Fruit fly (Drosophila melanogaster): ENCODE results near the gene CG9500.

CG9500 gene

dm6 chr2L:6351809-6352182 is 6.3 kb downstream of the CG9500 start (continued):
- TF ChIP-seq wdn (GFP tag; IDR thresholded peaks at IDR 0.05) = peak; percentile 76
- peak; percentile 72 for TF ChIP-seq CG17612 (GFP tag; IDR thresholded peaks at IDR 0.05)
- TF ChIP-seq CG15514 (GFP tag; optimal IDR thresholded peaks at IDR 0.05) = peak; percentile 73
- TF ChIP-seq cad (GFP tag; optimal IDR thresholded peaks at IDR 0.05) = no peak
- no peak for TF ChIP-seq CG17568 (GFP tag; optimal IDR thresholded peaks at IDR 0.05)
- TF ChIP-seq CG14860 (GFP tag; IDR thresholded peaks at IDR 0.05; ENCODE audit: partially characterized antibody) = no peak
- 0 out of 2 replicates have a peak, but pooled peaks have one; percentile 44 for TF ChIP-seq CG11696 (GFP tag; IDR thresholded peaks at IDR 0.05)
- peak; percentile 82 for TF ChIP-seq toy (GFP tag; IDR thresholded peaks at IDR 0.05)
- TF ChIP-seq gem (tag; optimal IDR thresholded peaks at IDR 0.05) = peak; percentile 92
- peak; percentile 79; the same call in 1 of the 3 replicates for TF ChIP-seq so (GFP tag; IDR thresholded peaks at IDR 0.05)
- peak; percentile 85 for TF ChIP-seq HHEX (GFP tag; optimal IDR thresholded peaks at IDR 0.05)
- TF ChIP-seq CG12659 (GFP tag; optimal IDR thresholded peaks at IDR 0.05) = peak; percentile 87
- TF ChIP-seq Adf1 (GFP tag; IDR thresholded peaks at IDR 0.05) = peak; percentile 65
- peak; percentile 88 for TF ChIP-seq GATAe (GFP tag; conservative IDR thresholded peaks at IDR 0.05)
- no peak for TF ChIP-seq vnd (GFP tag; IDR thresholded peaks at IDR 0.05; ENCODE audit: partially characterized antibody)
- TF ChIP-seq Dek (tag; optimal IDR thresholded peaks at IDR 0.05) = peak; percentile 93
- no peak for TF ChIP-seq ftz-f1 (GFP tag; optimal IDR thresholded peaks at IDR 0.05)
- TF ChIP-seq CG2129 (GFP tag; IDR thresholded peaks at IDR 0.05; ENCODE audit: partially characterized antibody) = no peak
- TF ChIP-seq ttk (GFP tag; IDR thresholded peaks at IDR 0.05) = peak; percentile 79
- no peak for TF ChIP-seq CG8359 (GFP tag; optimal IDR thresholded peaks at IDR 0.05; ENCODE audit: borderline replicate concordance)
- TF ChIP-seq CG12155 (GFP tag; optimal IDR thresholded peaks at IDR 0.05) = peak; percentile 77
- peak; percentile 51 for TF ChIP-seq CG9609 (GFP tag; optimal IDR thresholded peaks at IDR 0.05)
- TF ChIP-seq CG7786 (GFP tag; optimal IDR thresholded peaks at IDR 0.05) = peak; percentile 79
- TF ChIP-seq CG7963 (GFP tag; IDR thresholded peaks at IDR 0.05; ENCODE audit: partially characterized antibody) = no peak
- TF ChIP-seq ken (GFP tag; IDR thresholded peaks at IDR 0.05) = peak; percentile 62; the same call in 2 of the 3 replicates
- peak; percentile 90 for TF ChIP-seq zfh2 (GFP tag; optimal IDR thresholded peaks at IDR 0.05)
- TF ChIP-seq dimm (GFP tag; IDR thresholded peaks at IDR 0.05) = peak; percentile 71
- TF ChIP-seq ap (GFP tag; IDR thresholded peaks at IDR 0.05) = peak; percentile 53
- peak; percentile 16 for TF ChIP-seq kni (GFP tag; optimal IDR thresholded peaks at IDR 0.05)
- peak; percentile 85 for TF ChIP-seq E2f1 (GFP tag; IDR thresholded peaks at IDR 0.05)
- peak; percentile 90 for TF ChIP-seq CG10543 (GFP tag; optimal IDR thresholded peaks at IDR 0.05)
- peak; percentile 65 for TF ChIP-seq NFAT (GFP tag; IDR thresholded peaks at IDR 0.05)
- TF ChIP-seq HmgD (GFP tag; optimal IDR thresholded peaks at IDR 0.05) = peak; percentile 49
- TF ChIP-seq CG2678 (tag; optimal IDR thresholded peaks at IDR 0.05) = peak; percentile 96
- peak; percentile 73 to 78 for TF ChIP-seq chif (GFP tag; optimal IDR thresholded peaks at IDR 0.05)
- TF ChIP-seq ATbp (GFP tag; optimal IDR thresholded peaks at IDR 0.05) = peak; percentile 56
- TF ChIP-seq CG2116 (GFP tag; optimal IDR thresholded peaks at IDR 0.05) = no peak
- peak; percentile 48 for TF ChIP-seq Mad (GFP tag; optimal IDR thresholded peaks at IDR 0.05)
- TF ChIP-seq CG10321 (GFP tag; IDR thresholded peaks at IDR 0.05) = no peak
- peak; percentile 47 for TF ChIP-seq CG9876 (GFP tag; optimal IDR thresholded peaks at IDR 0.05)
- peak; percentile 23 for TF ChIP-seq gsb-n (tag; optimal IDR thresholded peaks at IDR 0.05)
- TF ChIP-seq gce (GFP tag; IDR thresholded peaks at IDR 0.05) = peak; percentile 66; the same call in 1 of the 3 replicates
- TF ChIP-seq twi (tag; optimal IDR thresholded peaks at IDR 0.05) = peak; percentile 63
- TF ChIP-seq row (GFP tag; IDR thresholded peaks at IDR 0.05) = peak; percentile 96
- no peak for TF ChIP-seq Tbp (GFP tag; optimal IDR thresholded peaks at IDR 0.05)
- no peak for TF ChIP-seq Hr39 (optimal IDR thresholded peaks at IDR 0.05)
- TF ChIP-seq Sry-δ (GFP tag; optimal IDR thresholded peaks at IDR 0.05) = peak; percentile 34
- peak; percentile 74 for TF ChIP-seq CG4730 (GFP tag; IDR thresholded peaks at IDR 0.05)
- TF ChIP-seq Sry-β (GFP tag; optimal IDR thresholded peaks at IDR 0.05) = no peak
- peak; percentile 69 for TF ChIP-seq CG6813 (GFP tag; optimal IDR thresholded peaks at IDR 0.05)
- peak; percentile 97 for TF ChIP-seq CG2120 (GFP tag; optimal IDR thresholded peaks at IDR 0.05)

Data from whole organism, embryonic.